Worm (Caenorhabditis elegans): Measurements from ENCODE around the gene T27C5.10.

- no peak for TF ChIP-seq dpl-1 (GFP tag; optimal IDR thresholded peaks at IDR 0.05)
- TF ChIP-seq hlh-30 (tag; optimal IDR thresholded peaks at IDR 0.05; ENCODE audit: insufficient read depth): no peak
- no peak for TF ChIP-seq skn-1 (tag; optimal IDR thresholded peaks at IDR 0.05)
- TF ChIP-seq ZK546.5 (tag; optimal IDR thresholded peaks at IDR 0.05): no peak
- TF ChIP-seq nhr-77 (tag; optimal IDR thresholded peaks at IDR 0.05): no peak
- TF ChIP-seq ama-1 (optimal IDR thresholded peaks at IDR 0.05): no peak
- TF ChIP-seq F26F4.8 (GFP tag; conservative IDR thresholded peaks at IDR 0.05): no peak
- no peak for TF ChIP-seq mdl-1 (tag; optimal IDR thresholded peaks at IDR 0.05)
Observed at ce11 chrV:17395374-17395773, 34.6 kb downstream of the T27C5.10 start, which contains the start of gene srh-120.

Data from whole organism, L4 larva.